Fruit fly (Drosophila melanogaster) whole organism, embryonic: Measurements from ENCODE around the gene hfw.

Source experiments
- CG11247 ChIP-seq: fragments of 200-800 bp; sonication (Bioruptor generic); IDR thresholded peaks from 2 replicates; pipeline ENCODE4 v1.3.6; 2022; ENCODE audit warnings: missing biosample characterization, missing genetic modification characterization
- CG11560 ChIP-seq: fragments of 200-800 bp; sonication (Bioruptor generic); IDR thresholded peaks from 3 replicates; pipeline ENCODE4 v1.3.6; 2022; ENCODE audit warnings: missing biosample characterization, missing genetic modification characterization
- CG12744 ChIP-seq: fragments of 200-800 bp; sonication (Bioruptor generic); optimal IDR thresholded peaks from 2 replicates; lab custom pipeline; 2016; ENCODE audit warnings: missing biosample characterization, missing genetic modification characterization
- CG13123 ChIP-seq: fragments of 200-800 bp; sonication (Bioruptor generic); optimal IDR thresholded peaks from 2 replicates; lab custom pipeline; 2016; ENCODE audit warnings: missing biosample characterization, missing genetic modification characterization
- CG14014 ChIP-seq: fragments of 200-800 bp; sonication (Bioruptor generic); IDR thresholded peaks from 2 replicates; pipeline ENCODE4 v1.3.6; 2022; ENCODE audit warnings: missing biosample characterization, missing genetic modification characterization
- CG14710 ChIP-seq: fragments of 200-800 bp; sonication (Bioruptor generic); optimal IDR thresholded peaks from 3 replicates; lab custom pipeline; 2019; ENCODE audit warnings: missing biosample characterization, mild to moderate bottlenecking, missing genetic modification characterization, moderate library complexity
- CG16779 ChIP-seq: fragments of 200-800 bp; sonication (Bioruptor generic); IDR thresholded peaks from 2 replicates; pipeline ENCODE4 v1.3.6; 2022; ENCODE audit warnings: missing biosample characterization, missing genetic modification characterization
- CG16863 ChIP-seq: fragments of 200-800 bp; sonication (Bioruptor generic); optimal IDR thresholded peaks from 3 replicates; lab custom pipeline; 2016; ENCODE audit warnings: missing biosample characterization, missing genetic modification characterization
- CG17361 ChIP-seq: fragments of 200-800 bp; sonication (Bioruptor generic); IDR thresholded peaks from 3 replicates; pipeline ENCODE4 v1.3.6; 2022; ENCODE audit warnings: missing biosample characterization, missing genetic modification characterization
- CG17912 ChIP-seq: fragments of 200-800 bp; sonication (Bioruptor generic); optimal IDR thresholded peaks from 2 replicates; lab custom pipeline; 2018; ENCODE audit warnings: missing biosample characterization, mild to moderate bottlenecking, missing genetic modification characterization
- CG2120 ChIP-seq: fragments of 200-800 bp; sonication (Bioruptor generic); optimal IDR thresholded peaks from 3 replicates; lab custom pipeline; 2016; ENCODE audit warnings: missing biosample characterization, missing genetic modification characterization
- CG30020 ChIP-seq: fragments of 200-800 bp; optimal IDR thresholded peaks from 2 replicates; lab custom pipeline; 2019; ENCODE audit warnings: missing biosample characterization, mild to moderate bottlenecking, missing genetic modification characterization, moderate library complexity
- CG33557 ChIP-seq: fragments of 200-800 bp; sonication (Bioruptor generic); optimal IDR thresholded peaks from 2 replicates; lab custom pipeline; 2019; ENCODE audit warnings: missing biosample characterization, mild to moderate bottlenecking, missing genetic modification characterization, moderate library complexity
- CG6791 ChIP-seq: fragments of 200-800 bp; sonication (Bioruptor generic); IDR thresholded peaks from 3 replicates; pipeline ENCODE4 v1.3.6; 2022; ENCODE audit warnings: missing biosample characterization, missing genetic modification characterization; ENCODE audit not compliant: partially characterized antibody
- CG6854 ChIP-seq: fragments of 200-800 bp; sonication (Bioruptor generic); optimal IDR thresholded peaks from 3 replicates; lab custom pipeline; 2017; ENCODE audit warnings: missing biosample characterization, mild to moderate bottlenecking, missing genetic modification characterization
- CG7987 ChIP-seq: fragments of 200-800 bp; sonication (Bioruptor generic); optimal IDR thresholded peaks from 2 replicates; lab custom pipeline; 2018; ENCODE audit warnings: missing biosample characterization, mild to moderate bottlenecking, missing genetic modification characterization, moderate library complexity
- CrebB ChIP-seq: fragments of 200-800 bp; sonication (Bioruptor generic); optimal IDR thresholded peaks from 3 replicates; lab custom pipeline; 2018; ENCODE audit warnings: missing biosample characterization, mild to moderate bottlenecking, missing genetic modification characterization
- Deaf1 ChIP-seq: fragments of 200-800 bp; optimal IDR thresholded peaks from 3 replicates; lab custom pipeline; 2019; ENCODE audit warnings: missing biosample characterization, mild to moderate bottlenecking, missing genetic modification characterization, moderate library complexity
- Doc2 ChIP-seq: fragments of 200-800 bp; sonication (Bioruptor generic); IDR thresholded peaks from 2 replicates; pipeline ENCODE4 v1.3.6; 2022; ENCODE audit warnings: missing biosample characterization, missing genetic modification characterization
- ERR ChIP-seq: fragments of 200-800 bp; sonication (Bioruptor generic); optimal IDR thresholded peaks from 2 replicates; lab custom pipeline; 2016; ENCODE audit warnings: missing biosample characterization, missing genetic modification characterization
- GATAe ChIP-seq: fragments of 200-800 bp; sonication (Bioruptor generic); conservative IDR thresholded peaks from 2 replicates; pipeline ENCODE4 v1.3.6; 2022; ENCODE audit warnings: missing biosample characterization, missing genetic modification characterization
- H2.0 ChIP-seq: fragments of 200-800 bp; sonication (Bioruptor generic); IDR thresholded peaks from 2 replicates; pipeline ENCODE4 v1.3.6; 2022; ENCODE audit warnings: missing biosample characterization, missing genetic modification characterization
- HLH4C ChIP-seq: fragments of 200-800 bp; sonication (Bioruptor generic); IDR thresholded peaks from 3 replicates; pipeline ENCODE4 v1.3.6; 2022; ENCODE audit warnings: missing biosample characterization, missing genetic modification characterization; ENCODE audit not compliant: partially characterized antibody
- HLHmδ ChIP-seq: fragments of 200-800 bp; sonication (Bioruptor generic); optimal IDR thresholded peaks from 2 replicates; lab custom pipeline; 2018; ENCODE audit warnings: missing biosample characterization, mild to moderate bottlenecking, missing genetic modification characterization, moderate library complexity
- Nf-YC ChIP-seq: fragments of 200-800 bp; optimal IDR thresholded peaks from 3 replicates; lab custom pipeline; 2019; ENCODE audit warnings: missing biosample characterization, mild to moderate bottlenecking, missing genetic modification characterization, moderate library complexity
- Oli ChIP-seq: fragments of 200-800 bp; sonication (Bioruptor generic); optimal IDR thresholded peaks from 2 replicates; lab custom pipeline; 2018; ENCODE audit warnings: missing biosample characterization, mild to moderate bottlenecking, missing genetic modification characterization, moderate library complexity
- Scr ChIP-seq: fragments of 200-800 bp; sonication (Bioruptor generic); IDR thresholded peaks from 2 replicates; pipeline ENCODE4 v1.3.6; 2022; ENCODE audit warnings: missing biosample characterization, missing genetic modification characterization; ENCODE audit not compliant: partially characterized antibody
- TFAM ChIP-seq: fragments of 200-800 bp; sonication (Bioruptor generic); optimal IDR thresholded peaks from 2 replicates; lab custom pipeline; 2017; ENCODE audit warnings: missing biosample characterization, missing genetic modification characterization, inconsistent platforms
- Taf1 ChIP-seq: fragments of 200-800 bp; sonication (Bioruptor generic); IDR thresholded peaks from 2 replicates; pipeline ENCODE4 v1.3.6; 2022; ENCODE audit warnings: missing biosample characterization, missing genetic modification characterization
- Trl ChIP-seq, 3 experiments: fragments of >200 bp in 2 of 3; fragments of 200-800 bp in 1 of 3; sonication (Bioruptor generic) in 1 of 3; optimal IDR thresholded peaks; 2 replicates in 1 of 3; 3 replicates in 2 of 3; lab custom pipeline; 2016 to 2017; ENCODE audit warnings: missing biosample characterization in 1 of 3, missing genetic modification characterization in 1 of 3
- bbx ChIP-seq: fragments of 200-800 bp; sonication (Bioruptor generic); IDR thresholded peaks from 2 replicates; pipeline ENCODE4 v1.3.6; 2022; ENCODE audit warnings: missing biosample characterization, missing genetic modification characterization; ENCODE audit not compliant: partially characterized antibody
- cato ChIP-seq: fragments of 200-800 bp; sonication (Bioruptor generic); optimal IDR thresholded peaks from 2 replicates; lab custom pipeline; 2016; ENCODE audit warnings: missing biosample characterization, missing genetic modification characterization, borderline replicate concordance
- croc ChIP-seq: fragments of 200-800 bp; sonication (Bioruptor generic); conservative IDR thresholded peaks from 3 replicates; pipeline ENCODE4 v1.3.6; 2022; ENCODE audit warnings: missing biosample characterization, missing genetic modification characterization
- ewg ChIP-seq: fragments of 200-800 bp; sonication (Bioruptor generic); optimal IDR thresholded peaks from 3 replicates; lab custom pipeline; 2017; ENCODE audit warnings: mild to moderate bottlenecking, missing biosample characterization, missing genetic modification reagents, missing genetic modification characterization
- hb ChIP-seq: fragments of 200-800 bp; sonication (Bioruptor generic); IDR thresholded peaks from 3 replicates; pipeline ENCODE4 v1.3.6; 2022; ENCODE audit warnings: missing biosample characterization, missing genetic modification characterization; ENCODE audit not compliant: partially characterized antibody
- jumu ChIP-seq: fragments of 200-800 bp; sonication (Bioruptor generic); optimal IDR thresholded peaks from 3 replicates; lab custom pipeline; 2016; ENCODE audit warnings: missing biosample characterization, missing genetic modification characterization
- ken ChIP-seq: fragments of 200-800 bp; sonication (Bioruptor generic); IDR thresholded peaks from 3 replicates; pipeline ENCODE4 v1.3.6; 2022; ENCODE audit warnings: missing biosample characterization, missing genetic modification characterization
- nerfin-1 ChIP-seq: fragments of 200-800 bp; sonication (Bioruptor generic); optimal IDR thresholded peaks from 3 replicates; lab custom pipeline; 2019; ENCODE audit warnings: missing biosample characterization, mild to moderate bottlenecking, missing genetic modification characterization, moderate library complexity
- nmo ChIP-seq: fragments of 200-800 bp; sonication (Bioruptor generic); optimal IDR thresholded peaks from 2 replicates; lab custom pipeline; 2018; ENCODE audit warnings: missing biosample characterization, mild to moderate bottlenecking, missing genetic modification characterization, moderate library complexity
- pnt ChIP-seq: fragments of 200-800 bp; sonication (Bioruptor generic); optimal IDR thresholded peaks from 3 replicates; lab custom pipeline; 2016; ENCODE audit warnings: missing biosample characterization, missing genetic modification characterization
- psq ChIP-seq: fragments of 200-800 bp; sonication (Bioruptor generic); optimal IDR thresholded peaks from 2 replicates; lab custom pipeline; 2017; ENCODE audit warnings: missing biosample characterization, missing genetic modification characterization
- row ChIP-seq: fragments of 200-800 bp; sonication (Bioruptor generic); IDR thresholded peaks from 3 replicates; pipeline ENCODE4 v1.3.6; 2022; ENCODE audit warnings: missing biosample characterization, missing genetic modification characterization
- schlank ChIP-seq: fragments of 200-800 bp; sonication (Bioruptor generic); optimal IDR thresholded peaks from 2 replicates; lab custom pipeline; 2018; ENCODE audit warnings: missing biosample characterization, mild to moderate bottlenecking, missing genetic modification characterization
- sd ChIP-seq: fragments of 200-800 bp; sonication (Bioruptor generic); optimal IDR thresholded peaks from 3 replicates; lab custom pipeline; 2018; ENCODE audit warnings: missing biosample characterization, mild to moderate bottlenecking, missing genetic modification characterization, moderate library complexity
- sima ChIP-seq: fragments of 200-800 bp; sonication (Bioruptor generic); optimal IDR thresholded peaks from 2 replicates; lab custom pipeline; 2016; ENCODE audit warnings: missing biosample characterization, missing genetic modification characterization
- sna ChIP-seq: fragments of 200-800 bp; sonication (Bioruptor generic); IDR thresholded peaks from 2 replicates; pipeline ENCODE4 v1.3.6; 2022; ENCODE audit warnings: missing biosample characterization, missing genetic modification characterization; ENCODE audit not compliant: partially characterized antibody
- sr ChIP-seq: fragments of 200-800 bp; sonication (Bioruptor generic); IDR thresholded peaks from 3 replicates; pipeline ENCODE4 v1.3.6; 2022; ENCODE audit warnings: missing biosample characterization, missing genetic modification characterization
- stc ChIP-seq: fragments of 200-800 bp; sonication (Bioruptor generic); IDR thresholded peaks from 2 replicates; pipeline ENCODE4 v1.3.6; 2022; ENCODE audit warnings: missing biosample characterization, missing genetic modification characterization
- z ChIP-seq: fragments of 200-800 bp; sonication (Bioruptor generic); IDR thresholded peaks from 3 replicates; pipeline ENCODE4 v1.3.6; 2022; ENCODE audit warnings: missing biosample characterization, missing genetic modification characterization

Gene hfw

dm6 chrX:1695529-1696410 is 26.4 kb downstream of the hfw start, which contains the start of gene a6 (continued):
- TF ChIP-seq Trl (optimal IDR thresholded peaks at IDR 0.05; lab: Kevin White, UChicago): no peak
- no peak for TF ChIP-seq Trl (GFP tag; optimal IDR thresholded peaks at IDR 0.05; lab: Kevin White, UChicago)
- TF ChIP-seq sna (GFP tag; lab: Robert Waterston, UW): peak; percentile 88
- TF ChIP-seq Oli (tag; lab: Kevin White, UChicago): no peak
- no peak for TF ChIP-seq CG6854 (GFP tag; lab: Kevin White, UChicago)
- TF ChIP-seq croc (GFP tag; lab: Robert Waterston, UW): no peak
- no peak for TF ChIP-seq TFAM (GFP tag; lab: Kevin White, UChicago)
- no peak for TF ChIP-seq pnt (GFP tag; lab: Kevin White, UChicago)
- no peak for TF ChIP-seq CG12744
- TF ChIP-seq z (GFP tag; lab: Robert Waterston, UW): peak; percentile 95
- TF ChIP-seq H2.0 (GFP tag; lab: Robert Waterston, UW): no peak
- peak; percentile 92 for TF ChIP-seq hb (GFP tag; lab: Robert Waterston, UW)
- no peak for TF ChIP-seq Doc2 (GFP tag; lab: Robert Waterston, UW)
- TF ChIP-seq CG33557 (GFP tag; lab: Kevin White, UChicago): no peak
- TF ChIP-seq CG13123 (GFP tag; lab: Kevin White, UChicago): no peak
- TF ChIP-seq HLH4C (GFP tag; lab: Robert Waterston, UW): peak; percentile 96
- peak; percentile 45 for TF ChIP-seq nerfin-1 (tag; lab: Kevin White, UChicago)
- no peak for TF ChIP-seq CrebB (tag; lab: Kevin White, UChicago)
- peak; percentile 82 for TF ChIP-seq Scr (GFP tag; lab: Robert Waterston, UW)
- no peak for TF ChIP-seq Taf1
- TF ChIP-seq sd (tag; lab: Kevin White, UChicago): no peak
- no peak for TF ChIP-seq CG2120 (GFP tag; lab: Kevin White, UChicago)
- peak; percentile 45 for TF ChIP-seq ewg
- no peak for TF ChIP-seq sr (GFP tag; lab: Robert Waterston, UW)
- no peak for TF ChIP-seq schlank (tag; lab: Kevin White, UChicago)
- TF ChIP-seq GATAe (GFP tag; lab: Robert Waterston, UW): no peak
- TF ChIP-seq CG17361 (GFP tag; lab: Robert Waterston, UW): no peak
- no peak for TF ChIP-seq stc
- TF ChIP-seq Nf-YC (tag; lab: Kevin White, UChicago): peak; percentile 7
- no peak for TF ChIP-seq cato
- TF ChIP-seq HLHmδ: no peak
- TF ChIP-seq ken: no peak
- peak; percentile 8 for TF ChIP-seq CG7987 (GFP tag; lab: Kevin White, UChicago)
- TF ChIP-seq CG14710: no peak
- TF ChIP-seq psq (GFP tag; lab: Kevin White, UChicago): no peak
- TF ChIP-seq nmo (GFP tag; lab: Kevin White, UChicago): peak; percentile 16
- no peak for TF ChIP-seq CG17912
- TF ChIP-seq sima (GFP tag; lab: Kevin White, UChicago): no peak
- TF ChIP-seq row (GFP tag; lab: Robert Waterston, UW): no peak
- no peak for TF ChIP-seq CG14014 (GFP tag; lab: Robert Waterston, UW)
- TF ChIP-seq CG11560 (tag; lab: Robert Waterston, UW): peak; percentile 68; the same call in 2 of the 3 replicates
- TF ChIP-seq bbx (GFP tag; lab: Robert Waterston, UW): peak; percentile 93
- TF ChIP-seq CG11247: no peak
- TF ChIP-seq jumu (GFP tag; lab: Kevin White, UChicago): no peak
- TF ChIP-seq Deaf1 (tag; lab: Kevin White, UChicago): peak; percentile 81
- TF ChIP-seq CG6791 (GFP tag; lab: Robert Waterston, UW): peak; percentile 96
- no peak for TF ChIP-seq CG16863 (GFP tag; lab: Kevin White, UChicago)
- no peak for TF ChIP-seq CG30020 (tag; lab: Kevin White, UChicago)
- TF ChIP-seq CG16779: no peak
- TF ChIP-seq ERR (GFP tag; lab: Kevin White, UChicago): no peak
